Fruit fly (Drosophila melanogaster): ENCODE measurements around the gene CG43329.
A peak's percentile ranks its signal among the peaks of the same experiment; 100 is the strongest.

Gene CG43329

DNA sequence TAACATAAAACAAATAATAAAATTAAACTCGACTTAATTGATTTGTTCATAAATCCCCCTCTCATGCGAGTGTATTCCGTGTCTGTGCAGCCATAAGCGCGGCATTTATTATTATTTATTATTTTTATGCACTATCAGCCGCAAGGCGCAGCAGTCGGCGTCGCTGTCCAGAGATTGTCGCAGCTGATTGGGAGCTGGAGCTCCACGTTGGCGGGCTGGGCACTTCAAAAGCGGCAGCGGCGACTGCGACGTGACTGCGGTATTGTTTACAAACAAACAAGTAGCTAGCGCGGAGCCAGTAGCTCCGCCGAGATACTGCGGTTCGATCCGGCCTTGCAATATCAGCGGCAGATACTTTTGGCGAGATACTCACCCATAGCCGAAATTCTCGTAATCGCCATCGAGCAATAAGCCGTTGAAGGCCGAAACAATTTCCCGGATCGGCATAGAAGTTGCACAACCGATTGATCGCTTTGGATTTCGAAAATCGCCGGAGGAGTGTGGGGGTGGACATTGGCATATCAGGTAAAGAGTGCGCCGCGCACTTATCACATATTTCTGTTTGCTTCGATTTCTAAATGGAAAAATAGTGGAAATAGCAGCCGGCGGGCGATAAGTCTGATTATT lies 46.0 kb downstream of the CG43329 start (continued):
- TF ChIP-seq Fer2 (tag; optimal IDR thresholded peaks at IDR 0.05) (no peak), org-1 (GFP tag; optimal IDR thresholded peaks at IDR 0.05) (no peak), CG18262 (tag; optimal IDR thresholded peaks at IDR 0.05) (peak; percentile 19), CG13424 (tag; optimal IDR thresholded peaks at IDR 0.05) (no peak), lilli (GFP tag; optimal IDR thresholded peaks at IDR 0.05) (no peak), HLHmδ (GFP tag; optimal IDR thresholded peaks at IDR 0.05) (no peak), Stat92E (GFP tag; optimal IDR thresholded peaks at IDR 0.05) (no peak), Blimp-1 (GFP tag; optimal IDR thresholded peaks at IDR 0.05) (no peak), nmo (GFP tag; optimal IDR thresholded peaks at IDR 0.05) (peak; percentile 13), CG1832 (GFP tag; optimal IDR thresholded peaks at IDR 0.05) (no peak), Sin3A (optimal IDR thresholded peaks at IDR 0.05) (no peak), ftz-f1 (GFP tag; optimal IDR thresholded peaks at IDR 0.05) (peak; percentile 49), Awh (GFP tag; IDR thresholded peaks at IDR 0.05) (no peak), CG9727 (GFP tag; optimal IDR thresholded peaks at IDR 0.05) (peak; percentile 11), slp2 (GFP tag; optimal IDR thresholded peaks at IDR 0.05) (no peak), CG17361 (GFP tag; IDR thresholded peaks at IDR 0.05) (0 out of 3 replicates have a peak, but pooled peaks have one; percentile 23), CG10267 (tag; optimal IDR thresholded peaks at IDR 0.05) (no peak), ara (GFP tag; IDR thresholded peaks at IDR 0.05) (no peak), cato (GFP tag; optimal IDR thresholded peaks at IDR 0.05; ENCODE audit: borderline replicate concordance) (no peak), sens-2 (GFP tag; IDR thresholded peaks at IDR 0.05) (no peak), Sry-δ (GFP tag; optimal IDR thresholded peaks at IDR 0.05) (no peak), vvl (GFP tag; IDR thresholded peaks at IDR 0.05) (0 out of 2 replicates have a peak, but pooled peaks have one; percentile 8), Sox100B (GFP tag; optimal IDR thresholded peaks at IDR 0.05) (peak; percentile 24), MESR4 (GFP tag; optimal IDR thresholded peaks at IDR 0.05) (no peak), exex (tag; optimal IDR thresholded peaks at IDR 0.05) (peak; percentile 34), Xrp1 (GFP tag; IDR thresholded peaks at IDR 0.05) (0 out of 2 replicates have a peak, but pooled peaks have one; percentile 11), CG18476 (GFP tag; optimal IDR thresholded peaks at IDR 0.05) (no peak), CG7963 (GFP tag; IDR thresholded peaks at IDR 0.05; ENCODE audit: partially characterized antibody) (no peak), luna (GFP tag; optimal IDR thresholded peaks at IDR 0.05) (no peak), Hr51 (GFP tag; optimal IDR thresholded peaks at IDR 0.05) (no peak), slou (GFP tag; optimal IDR thresholded peaks at IDR 0.05) (no peak), gro (GFP tag; optimal IDR thresholded peaks at IDR 0.05) (no peak), ro (GFP tag; IDR thresholded peaks at IDR 0.05) (no peak), CG15696 (tag; optimal IDR thresholded peaks at IDR 0.05) (peak; percentile 3), sug (tag; optimal IDR thresholded peaks at IDR 0.05) (peak; percentile 69), Hand (GFP tag; optimal IDR thresholded peaks at IDR 0.05) (no peak), fd96Cb (tag; optimal IDR thresholded peaks at IDR 0.05) (no peak), CG33213 (GFP tag; optimal IDR thresholded peaks at IDR 0.05) (no peak), Fer3 (tag; optimal IDR thresholded peaks at IDR 0.05) (no peak), lmd (GFP tag; IDR thresholded peaks at IDR 0.05) (no peak), hbn (GFP tag; IDR thresholded peaks at IDR 0.05; ENCODE audit: partially characterized antibody) (no peak), chinmo (GFP tag; IDR thresholded peaks at IDR 0.05; ENCODE audit: partially characterized antibody) (0 out of 4 replicates have a peak, but pooled peaks have one; percentile 33), Adf1 (GFP tag; IDR thresholded peaks at IDR 0.05) (peak; percentile 86), CG15073 (GFP tag; optimal IDR thresholded peaks at IDR 0.05) (no peak), CG11504 (tag; optimal IDR thresholded peaks at IDR 0.05) (peak; percentile 30), Dref (GFP tag; IDR thresholded peaks at IDR 0.05) (no peak), HLH54F (GFP tag; optimal IDR thresholded peaks at IDR 0.05) (no peak), B-H2 (GFP tag; optimal IDR thresholded peaks at IDR 0.05) (no peak), CG16813 (GFP tag; IDR thresholded peaks at IDR 0.05; ENCODE audit: partially characterized antibody) (no peak)
